Worm (Caenorhabditis elegans): ENCODE data around the gene BE10.4.

DNA sequence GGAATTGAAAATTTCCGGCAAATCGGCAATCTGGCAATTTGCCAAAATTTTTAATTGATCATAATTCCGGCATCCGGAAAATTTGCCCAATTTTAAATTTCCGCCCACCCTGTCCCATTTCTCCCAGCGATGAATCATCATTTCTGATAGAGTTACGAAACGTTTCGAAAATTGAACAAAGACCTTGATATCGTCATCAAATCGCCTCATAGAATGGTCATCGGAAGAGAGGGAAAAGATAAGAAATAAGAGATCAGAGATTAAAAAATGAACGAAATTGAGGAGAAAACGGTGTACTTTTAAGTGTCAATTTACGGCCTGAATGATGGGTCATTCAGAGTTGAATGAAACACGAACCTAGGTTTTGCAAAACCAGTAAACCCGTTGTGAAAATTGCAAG lies 34.3 kb downstream of the BE10.4 start:
- no peak for TF ChIP-seq nhr-237 (tag; optimal IDR thresholded peaks at IDR 0.05)
- TF ChIP-seq nhr-11 (tag; optimal IDR thresholded peaks at IDR 0.05) = no peak
- TF ChIP-seq ceh-82 (tag; optimal IDR thresholded peaks at IDR 0.05) = no peak
- TF ChIP-seq unc-39 (tag; optimal IDR thresholded peaks at IDR 0.05) = no peak

Measured in whole organism, L2 larva.